Worm (Caenorhabditis elegans) whole organism, mixed stage, embryonic: ENCODE measurements around the gene clc-11.

Experiments used
- M03D4.4 ChIP-seq: sonication (generic microtip); optimal IDR thresholded peaks from 2 replicates; lab custom pipeline; 2017; ENCODE audit warnings: mild to moderate bottlenecking, missing genetic modification characterization, missing compliant biosample characterization
- bed-3 ChIP-seq: fragments of 200-800 bp; sonication (Bioruptor generic); optimal IDR thresholded peaks from 3 replicates; lab custom pipeline; 2018; ENCODE audit warnings: mild to moderate bottlenecking, missing genetic modification characterization, moderate library complexity, missing compliant biosample characterization
- blmp-1 ChIP-seq: fragments of 150-350 bp; optimal IDR thresholded peaks from 2 replicates; lab custom pipeline; 2014; ENCODE audit warnings: missing biosample characterization, missing genetic modification characterization
- ceh-39 ChIP-seq: fragments of 150-350 bp; optimal IDR thresholded peaks from 2 replicates; lab custom pipeline; 2014; ENCODE audit warnings: missing biosample characterization, missing genetic modification characterization
- ceh-43 ChIP-seq: fragments of 200-800 bp; sonication (Bioruptor generic); optimal IDR thresholded peaks from 2 replicates; lab custom pipeline; 2018; ENCODE audit warnings: mild to moderate bottlenecking, missing genetic modification characterization, moderate library complexity, missing compliant biosample characterization
- ceh-83 ChIP-seq: fragments of 200-800 bp; sonication (Bioruptor generic); optimal IDR thresholded peaks from 2 replicates; lab custom pipeline; 2018; ENCODE audit warnings: mild to moderate bottlenecking, missing genetic modification characterization, missing compliant biosample characterization
- ces-1 ChIP-seq: fragments of 150-350 bp; optimal IDR thresholded peaks from 2 replicates; lab custom pipeline; 2014; ENCODE audit warnings: missing biosample characterization, missing genetic modification reagents, missing genetic modification characterization
- cnd-1 ChIP-seq: fragments of 200-800 bp; sonication (Bioruptor generic); optimal IDR thresholded peaks from 2 replicates; lab custom pipeline; 2018; ENCODE audit warnings: mild to moderate bottlenecking, missing genetic modification characterization, missing compliant biosample characterization
- drap-1 ChIP-seq: fragments of 200-800 bp; sonication (Bioruptor generic); optimal IDR thresholded peaks from 3 replicates; lab custom pipeline; 2018; ENCODE audit warnings: mild to moderate bottlenecking, missing genetic modification characterization, missing compliant biosample characterization
- elt-1 ChIP-seq: sonication (generic microtip); optimal IDR thresholded peaks from 2 replicates; lab custom pipeline; 2017; ENCODE audit warnings: missing genetic modification characterization, mild to moderate bottlenecking, missing compliant biosample characterization, antibody characterized with exemption, moderate library complexity, borderline replicate concordance; ENCODE audit not compliant: insufficient read depth
- elt-3 ChIP-seq: fragments of 150-350 bp; optimal IDR thresholded peaks from 2 replicates; lab custom pipeline; 2014; ENCODE audit warnings: missing biosample characterization, missing genetic modification characterization
- flh-1 ChIP-seq: fragments of 200-800 bp; sonication (Bioruptor generic); optimal IDR thresholded peaks from 2 replicates; lab custom pipeline; 2018; ENCODE audit warnings: mild to moderate bottlenecking, missing genetic modification characterization, moderate library complexity, missing compliant biosample characterization
- ham-2 ChIP-seq: fragments of 200-800 bp; sonication (Bioruptor generic); optimal IDR thresholded peaks from 2 replicates; lab custom pipeline; 2018; ENCODE audit warnings: mild to moderate bottlenecking, missing genetic modification characterization, missing compliant biosample characterization
- hlh-1 ChIP-seq: fragments of 150-350 bp; optimal IDR thresholded peaks from 2 replicates; lab custom pipeline; 2014; ENCODE audit warnings: missing biosample characterization, missing genetic modification reagents, missing genetic modification characterization
- lin-13 ChIP-seq: fragments of 150-350 bp; optimal IDR thresholded peaks from 2 replicates; lab custom pipeline; 2014; ENCODE audit warnings: missing biosample characterization, missing genetic modification characterization
- lin-32 ChIP-seq: fragments of 200-800 bp; sonication (Bioruptor generic); optimal IDR thresholded peaks from 2 replicates; lab custom pipeline; 2018; ENCODE audit warnings: mild to moderate bottlenecking, missing genetic modification characterization, missing compliant biosample characterization
- mab-5 ChIP-seq: fragments of 150-350 bp; optimal IDR thresholded peaks from 2 replicates; lab custom pipeline; 2014; ENCODE audit warnings: missing biosample characterization, missing genetic modification characterization
- mep-1 ChIP-seq: fragments of 150-350 bp; optimal IDR thresholded peaks from 2 replicates; lab custom pipeline; 2017; ENCODE audit warnings: missing biosample characterization, missing genetic modification reagents, missing genetic modification characterization, inconsistent platforms
- mls-2 ChIP-seq: sonication (generic microtip); optimal IDR thresholded peaks from 2 replicates; lab custom pipeline; 2016; ENCODE audit warnings: mild to moderate bottlenecking, missing genetic modification characterization, moderate library complexity, missing compliant biosample characterization
- nhr-12 ChIP-seq: fragments of 150-350 bp; optimal IDR thresholded peaks from 2 replicates; lab custom pipeline; 2014; ENCODE audit warnings: missing biosample characterization, missing genetic modification characterization
- nhr-2 ChIP-seq: fragments of 150-350 bp; optimal IDR thresholded peaks from 2 replicates; lab custom pipeline; 2014; ENCODE audit warnings: missing biosample characterization, missing genetic modification characterization
- nhr-237 ChIP-seq: fragments of 150-350 bp; optimal IDR thresholded peaks from 2 replicates; lab custom pipeline; 2014; ENCODE audit warnings: missing biosample characterization, missing genetic modification characterization
- nhr-28 ChIP-seq: fragments of 150-350 bp; optimal IDR thresholded peaks from 2 replicates; lab custom pipeline; 2014; ENCODE audit warnings: missing biosample characterization, missing genetic modification characterization
- nhr-76 ChIP-seq: sonication (generic microtip); optimal IDR thresholded peaks from 2 replicates; lab custom pipeline; 2017; ENCODE audit warnings: missing biosample characterization, missing genetic modification characterization
- pha-4 ChIP-seq: fragments of 150-350 bp; optimal IDR thresholded peaks from 2 replicates; lab custom pipeline; 2018; ENCODE audit warnings: missing biosample characterization, missing genetic modification reagents, missing genetic modification characterization
- sem-2 ChIP-seq: fragments of 200-800 bp; sonication (Bioruptor generic); optimal IDR thresholded peaks from 2 replicates; lab custom pipeline; 2018; ENCODE audit warnings: mild to moderate bottlenecking, missing genetic modification characterization, missing compliant biosample characterization
- snpc-4 ChIP-seq: fragments of 150-350 bp; optimal IDR thresholded peaks from 2 replicates; lab custom pipeline; 2014; ENCODE audit warnings: missing biosample characterization, missing genetic modification characterization
- sptf-1 ChIP-seq: sonication (generic microtip); optimal IDR thresholded peaks from 2 replicates; lab custom pipeline; 2017; ENCODE audit warnings: mild to moderate bottlenecking, missing genetic modification characterization, moderate library complexity, missing compliant biosample characterization
- tbx-8 ChIP-seq: fragments of 200-800 bp; sonication (Bioruptor generic); optimal IDR thresholded peaks from 2 replicates; lab custom pipeline; 2018; ENCODE audit warnings: mild to moderate bottlenecking, missing genetic modification characterization, moderate library complexity, missing compliant biosample characterization
- unc-120 ChIP-seq: sonication (generic microtip); optimal IDR thresholded peaks from 2 replicates; lab custom pipeline; 2017; ENCODE audit warnings: missing genetic modification characterization, missing compliant biosample characterization; ENCODE audit not compliant: poor library complexity, severe bottlenecking
- unc-39 ChIP-seq: fragments of 150-350 bp; optimal IDR thresholded peaks from 2 replicates; lab custom pipeline; 2014; ENCODE audit warnings: missing biosample characterization, missing genetic modification characterization
- unc-62 ChIP-seq: fragments of 150-350 bp; optimal IDR thresholded peaks from 2 replicates; lab custom pipeline; 2014; ENCODE audit warnings: missing biosample characterization, missing genetic modification reagents, missing genetic modification characterization
- zip-8 ChIP-seq: fragments of 150-350 bp; optimal IDR thresholded peaks from 2 replicates; lab custom pipeline; 2014; ENCODE audit warnings: missing biosample characterization, missing genetic modification characterization
- ztf-11 ChIP-seq: fragments of 150-350 bp; optimal IDR thresholded peaks from 2 replicates; lab custom pipeline; 2014; ENCODE audit warnings: missing biosample characterization, missing genetic modification characterization

The clc-11 gene

DNA sequence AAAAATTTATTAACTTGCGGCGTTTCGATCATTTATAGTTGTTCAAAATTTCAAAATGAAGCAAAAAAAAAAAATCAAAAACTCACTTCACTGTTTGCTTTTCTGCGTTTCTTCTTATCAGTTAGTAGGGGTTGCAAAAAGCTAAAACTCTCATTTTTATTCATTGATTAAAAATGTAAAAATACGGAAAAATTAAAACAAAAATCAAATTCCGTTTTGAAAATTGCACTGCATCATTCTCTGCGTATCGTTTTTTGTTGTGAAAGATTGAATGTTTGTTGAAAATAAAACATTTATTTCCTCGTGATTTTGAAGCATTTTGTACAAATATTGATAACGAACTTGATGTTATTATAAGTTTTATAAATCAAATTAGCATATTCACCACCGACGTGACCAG, 10.3 kb downstream of the clc-11 start:
- TF ChIP-seq ceh-43 (GFP tag; lab: Kevin White, UChicago) (no peak), lin-13 (no peak), unc-120 (no peak), nhr-12 (tag; lab: Kevin White, UChicago) (no peak), sptf-1 (tag; lab: Kevin White, UChicago) (no peak), ceh-83 (GFP tag; lab: Kevin White, UChicago) (no peak), sem-2 (GFP tag; lab: Kevin White, UChicago) (no peak), flh-1 (no peak), nhr-28 (no peak), M03D4.4 (tag; lab: Kevin White, UChicago) (no peak), ceh-39 (tag; lab: Kevin White, UChicago) (no peak), mab-5 (tag; lab: Kevin White, UChicago) (no peak), elt-1 (no peak), bed-3 (no peak)

DNA sequence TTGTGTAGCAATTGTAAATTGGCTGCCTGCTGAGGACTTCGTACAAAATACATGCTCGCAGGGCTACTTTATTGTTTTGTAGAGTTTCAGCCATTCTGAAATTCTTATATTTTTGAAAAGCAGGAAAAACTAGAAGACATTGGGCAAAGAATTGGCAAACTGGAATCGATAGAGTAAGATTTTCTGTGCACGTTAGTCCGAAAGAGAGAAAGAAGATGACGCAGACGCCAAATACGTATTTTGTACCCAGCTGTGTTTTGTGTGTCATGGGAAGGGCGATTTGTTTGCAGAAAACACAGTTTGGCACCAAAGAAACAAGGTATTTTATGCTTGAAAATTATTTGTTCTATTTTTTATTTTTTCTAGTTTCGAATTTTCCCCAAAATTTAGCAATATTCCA, 12.0 kb downstream of the clc-11 start, which contains the start of gene fbxa-143:
TSS of gene fbxa-143 (minus strand) at position 101 of the 400 bp plus-strand sequence.
- TF ChIP-seq nhr-76 (tag; lab: Kevin White, UChicago) (no peak), lin-32 (GFP tag; lab: Kevin White, UChicago) (no peak), blmp-1 (no peak), hlh-1 (no peak), M03D4.4 (tag; lab: Kevin White, UChicago) (no peak), snpc-4 (tag; lab: Kevin White, UChicago) (no peak), ztf-11 (no peak), ces-1 (GFP tag; lab: Kevin White, UChicago) (no peak), unc-39 (tag; lab: Kevin White, UChicago) (no peak), ceh-43 (GFP tag; lab: Kevin White, UChicago) (no peak), unc-120 (no peak), nhr-2 (tag; lab: Kevin White, UChicago) (no peak), nhr-12 (tag; lab: Kevin White, UChicago) (no peak), nhr-237 (tag; lab: Kevin White, UChicago) (no peak), mep-1 (tag; lab: Kevin White, UChicago) (no peak), flh-1 (no peak), bed-3 (no peak), elt-1 (no peak), mls-2 (no peak)

DNA sequence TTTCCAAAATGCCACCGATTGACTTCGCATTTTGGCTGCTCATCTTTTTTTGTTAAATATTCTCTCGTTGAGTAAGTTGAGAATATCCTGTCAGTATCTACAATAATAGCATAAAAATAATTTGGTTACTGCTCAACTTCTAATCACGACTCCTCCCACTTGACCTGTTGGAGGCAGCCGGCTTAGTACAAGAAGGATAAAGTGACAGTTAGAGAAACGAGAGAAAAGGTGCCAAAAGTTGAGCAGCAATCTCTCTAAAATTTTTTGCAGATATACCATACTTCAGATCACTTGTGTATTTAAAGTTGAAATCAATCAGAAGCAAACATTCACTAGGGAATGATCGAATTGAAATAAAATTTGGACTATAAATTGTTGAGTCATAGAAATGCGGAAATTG, 14.7 kb downstream of the clc-11 start, which contains the start of gene nhr-111:
TSS of gene nhr-111 (minus strand) at position 101 of the 400 bp plus-strand sequence.
- no peak for TF ChIP-seq ham-2 (GFP tag; lab: Kevin White, UChicago)
- TF ChIP-seq ceh-83 (GFP tag; lab: Kevin White, UChicago) = no peak
- TF ChIP-seq nhr-2 (tag; lab: Kevin White, UChicago) = no peak
- no peak for TF ChIP-seq unc-39 (tag; lab: Kevin White, UChicago)
- TF ChIP-seq unc-120 = no peak
- no peak for TF ChIP-seq M03D4.4 (tag; lab: Kevin White, UChicago)
- TF ChIP-seq zip-8 = no peak
- no peak for TF ChIP-seq nhr-12 (tag; lab: Kevin White, UChicago)
- no peak for TF ChIP-seq snpc-4 (tag; lab: Kevin White, UChicago)
- no peak for TF ChIP-seq lin-32 (GFP tag; lab: Kevin White, UChicago)
- TF ChIP-seq sem-2 (GFP tag; lab: Kevin White, UChicago) = no peak
- no peak for TF ChIP-seq hlh-1
- TF ChIP-seq nhr-237 (tag; lab: Kevin White, UChicago) = no peak
- no peak for TF ChIP-seq flh-1
- TF ChIP-seq elt-1 = no peak
- no peak for TF ChIP-seq nhr-76 (tag; lab: Kevin White, UChicago)
- no peak for TF ChIP-seq bed-3
- TF ChIP-seq mab-5 (tag; lab: Kevin White, UChicago) = no peak

DNA sequence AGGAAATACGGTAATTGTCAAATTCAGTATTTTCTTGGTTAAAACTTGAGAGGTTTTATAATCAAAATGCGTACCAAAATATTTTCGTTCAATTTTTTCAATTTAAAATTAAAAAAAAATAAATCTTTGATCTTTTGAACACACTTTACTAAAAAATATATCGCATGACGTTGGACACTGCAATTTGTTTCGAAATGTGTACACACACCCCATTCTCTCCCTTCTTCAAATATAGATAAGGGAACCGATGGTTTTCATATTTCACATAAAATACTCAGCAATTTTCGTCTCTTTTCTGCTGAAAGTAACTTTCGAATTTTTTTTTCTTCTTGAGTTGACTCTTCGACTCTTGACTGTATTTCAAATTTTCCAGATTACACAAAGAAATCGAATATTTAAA, 18.0 kb downstream of the clc-11 start:
- TF ChIP-seq sem-2 (GFP tag; lab: Kevin White, UChicago) = no peak
- no peak for TF ChIP-seq nhr-2 (tag; lab: Kevin White, UChicago)
- TF ChIP-seq ham-2 (GFP tag; lab: Kevin White, UChicago) = no peak
- TF ChIP-seq drap-1 (GFP tag; lab: Kevin White, UChicago) = no peak
- TF ChIP-seq cnd-1 = no peak
- TF ChIP-seq unc-39 (tag; lab: Kevin White, UChicago) = no peak
- TF ChIP-seq elt-3 (tag; lab: Kevin White, UChicago) = no peak
- no peak for TF ChIP-seq lin-32 (GFP tag; lab: Kevin White, UChicago)
- no peak for TF ChIP-seq ces-1 (GFP tag; lab: Kevin White, UChicago)
- no peak for TF ChIP-seq elt-1
- no peak for TF ChIP-seq bed-3

DNA sequence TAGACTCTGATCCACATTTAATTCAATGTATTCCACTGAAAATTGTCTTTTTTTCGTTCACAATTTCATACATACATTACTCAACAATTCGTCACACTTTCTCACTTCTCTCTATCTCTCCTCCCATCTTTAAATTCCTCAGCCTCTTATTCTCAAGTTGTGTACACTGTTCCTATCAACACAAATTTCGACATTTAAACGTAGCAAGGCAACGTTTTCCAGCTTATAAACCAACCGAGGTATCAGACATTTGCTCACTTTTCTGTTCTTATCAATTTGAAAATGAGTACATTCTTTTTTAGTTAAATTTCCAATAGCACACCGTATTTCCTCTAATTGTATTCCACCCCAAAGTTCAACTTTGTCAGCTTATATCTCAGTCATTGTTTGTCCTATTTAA, 18.5 kb downstream of the clc-11 start, which contains the start of gene skr-3:
TSS of gene skr-3 (plus strand) at position 163 of the 400 bp plus-strand sequence.
- TF ChIP-seq unc-120 = no peak
- no peak for TF ChIP-seq tbx-8 (GFP tag; lab: Kevin White, UChicago)
- no peak for TF ChIP-seq hlh-1
- no peak for TF ChIP-seq sem-2 (GFP tag; lab: Kevin White, UChicago)
- TF ChIP-seq lin-13 = no peak
- no peak for TF ChIP-seq ceh-43 (GFP tag; lab: Kevin White, UChicago)
- TF ChIP-seq unc-62 (GFP tag; lab: Kevin White, UChicago) = no peak
- no peak for TF ChIP-seq pha-4 (tag; lab: Kevin White, UChicago)
- TF ChIP-seq nhr-12 (tag; lab: Kevin White, UChicago) = no peak
- no peak for TF ChIP-seq ztf-11
- TF ChIP-seq mls-2 = no peak
- no peak for TF ChIP-seq elt-3 (tag; lab: Kevin White, UChicago)
- TF ChIP-seq flh-1 = no peak
- TF ChIP-seq ceh-83 (GFP tag; lab: Kevin White, UChicago) = no peak
- TF ChIP-seq zip-8 = no peak
- no peak for TF ChIP-seq ces-1 (GFP tag; lab: Kevin White, UChicago)
